Fruit fly (Drosophila melanogaster): ENCODE data around the gene CG8369.

- TF ChIP-seq psq (optimal IDR thresholded peaks at IDR 0.05) (no peak), insv (optimal IDR thresholded peaks at IDR 0.05) (no peak), h (optimal IDR thresholded peaks at IDR 0.05) (no peak)
These were observed 14.8 kb upstream of the CG8369 start for dm6 chr3R:8807048-8807447.

All from Kc167 (cell line).